Fruit fly (Drosophila melanogaster): Measurements from ENCODE around the gene AMPKalpha.

Gene AMPKalpha

dm6 chrX:1408964-1409363 lies 33.6 kb downstream of the AMPKalpha start, which contains the start of gene futsch:
TSS of gene futsch (plus strand) at chrX:1409069.
- TF ChIP-seq Dip2 (GFP tag; IDR thresholded peaks at IDR 0.05): no peak
- peak; percentile 5 for TF ChIP-seq CG1832 (GFP tag; optimal IDR thresholded peaks at IDR 0.05)
- TF ChIP-seq ewg (GFP tag; optimal IDR thresholded peaks at IDR 0.05): peak; percentile 82
- peak; percentile 51 for TF ChIP-seq p53 (GFP tag; optimal IDR thresholded peaks at IDR 0.05)
- peak; percentile 0 for TF ChIP-seq sens (GFP tag)
- peak; percentile 9 for TF ChIP-seq scrt (GFP tag; optimal IDR thresholded peaks at IDR 0.05)
- peak; percentile 17; the same call in 1 of the 2 replicates for TF ChIP-seq MBD-R2 (GFP tag; IDR thresholded peaks at IDR 0.05)
- TF ChIP-seq onecut (GFP tag; IDR thresholded peaks at IDR 0.05): peak; percentile 6; the same call in 1 of the 2 replicates
- TF ChIP-seq crp (GFP tag; optimal IDR thresholded peaks at IDR 0.05): peak in 1 of 2 experiments; percentile 71
- peak; percentile 27; the same call in 1 of the 2 replicates for TF ChIP-seq crol (GFP tag; IDR thresholded peaks at IDR 0.05)
- no peak for TF ChIP-seq CG12391 (tag; optimal IDR thresholded peaks at IDR 0.05)
- peak; percentile 11 for TF ChIP-seq CG10543 (GFP tag; optimal IDR thresholded peaks at IDR 0.05)
- TF ChIP-seq Adf1 (GFP tag; IDR thresholded peaks at IDR 0.05): peak; percentile 13; the same call in 1 of the 2 replicates
- TF ChIP-seq CG4730 (GFP tag; IDR thresholded peaks at IDR 0.05): no peak
- TF ChIP-seq CG8924 (tag; optimal IDR thresholded peaks at IDR 0.05): no peak
- peak; percentile 43 for TF ChIP-seq Med (GFP tag)
- peak; percentile 97 for TF ChIP-seq Deaf1 (tag; optimal IDR thresholded peaks at IDR 0.05)
- 0 out of 4 replicates have a peak, but pooled peaks have one; percentile 9 for TF ChIP-seq chinmo (GFP tag; IDR thresholded peaks at IDR 0.05; ENCODE audit: partially characterized antibody)
- TF ChIP-seq cg (GFP tag; optimal IDR thresholded peaks at IDR 0.05): peak; percentile 5

- TF ChIP-seq Chrac-16 (GFP tag; optimal IDR thresholded peaks at IDR 0.05) (no peak), crp (GFP tag; optimal IDR thresholded peaks at IDR 0.05) (peak in 1 of 2 experiments; percentile 33), Hey (tag; optimal IDR thresholded peaks at IDR 0.05) (no peak), Dref (GFP tag; IDR thresholded peaks at IDR 0.05) (no peak), fd96Cb (tag; optimal IDR thresholded peaks at IDR 0.05) (no peak), CG12155 (GFP tag; optimal IDR thresholded peaks at IDR 0.05) (no peak), Usf (GFP tag; optimal IDR thresholded peaks at IDR 0.05) (no peak), wor (GFP tag; IDR thresholded peaks at IDR 0.05) (no peak), ewg (GFP tag; optimal IDR thresholded peaks at IDR 0.05) (peak; percentile 1), CG7786 (GFP tag; optimal IDR thresholded peaks at IDR 0.05) (no peak), grau (tag; optimal IDR thresholded peaks at IDR 0.05) (no peak), crol (GFP tag; IDR thresholded peaks at IDR 0.05) (0 out of 2 replicates have a peak, but pooled peaks have one; percentile 35), MTF-1 (GFP tag; optimal IDR thresholded peaks at IDR 0.05; ENCODE audit: borderline replicate concordance) (no peak), Opbp (GFP tag; IDR thresholded peaks at IDR 0.05; ENCODE audit: partially characterized antibody) (no peak), unc-4 (GFP tag; IDR thresholded peaks at IDR 0.05; ENCODE audit: partially characterized antibody) (no peak), Hr78 (GFP tag; optimal IDR thresholded peaks at IDR 0.05) (no peak), CG17385 (GFP tag; optimal IDR thresholded peaks at IDR 0.05) (no peak), NC2β (GFP tag; optimal IDR thresholded peaks at IDR 0.05) (no peak), Antp (GFP tag; optimal IDR thresholded peaks at IDR 0.05) (no peak), CTCF (GFP tag; optimal IDR thresholded peaks at IDR 0.05) (no peak), row (GFP tag; IDR thresholded peaks at IDR 0.05) (no peak), CG12942 (GFP tag; optimal IDR thresholded peaks at IDR 0.05) (no peak), bsh (GFP tag; optimal IDR thresholded peaks at IDR 0.05) (no peak), onecut (GFP tag; IDR thresholded peaks at IDR 0.05) (peak; percentile 88), sens (GFP tag) (no peak), gem (tag; optimal IDR thresholded peaks at IDR 0.05) (no peak), Taf1 (GFP tag; IDR thresholded peaks at IDR 0.05) (no peak), CkIIα-i1 (GFP tag; IDR thresholded peaks at IDR 0.05) (no peak), CG2889 (GFP tag; IDR thresholded peaks at IDR 0.05) (no peak), CG4854 (GFP tag; optimal IDR thresholded peaks at IDR 0.05) (no peak), tll (GFP tag; optimal IDR thresholded peaks at IDR 0.05) (no peak), Deaf1 (tag; optimal IDR thresholded peaks at IDR 0.05) (peak; percentile 80), Nf-YC (tag; optimal IDR thresholded peaks at IDR 0.05) (no peak), fd64A (GFP tag; optimal IDR thresholded peaks at IDR 0.05) (no peak), MBD-R2 (GFP tag; IDR thresholded peaks at IDR 0.05) (peak; percentile 16; the same call in 1 of the 2 replicates), CG11504 (tag; optimal IDR thresholded peaks at IDR 0.05) (no peak)
Measured at dm6 chrX:1410312-1410711, 35.0 kb downstream of the AMPKalpha start.

All from whole organism, embryonic.